Fruit fly (Drosophila melanogaster) whole organism, pupa: ENCODE results near the gene TRAM.

Experiments used
- EcR ChIP-seq: fragments of 200-800 bp; sonication (Bioruptor generic); optimal IDR thresholded peaks from 3 replicates; lab custom pipeline; 2019; ENCODE audit warnings: missing biosample characterization, missing genetic modification characterization, mild to moderate bottlenecking, moderate library complexity, missing genetic modification reagents
- gl ChIP-seq: fragments of 200-800 bp; sonication (Bioruptor generic); optimal IDR thresholded peaks from 2 replicates; lab custom pipeline; 2018; ENCODE audit warnings: missing biosample characterization, mild to moderate bottlenecking, missing genetic modification characterization
- rn ChIP-seq: fragments of 200-800 bp; sonication (Bioruptor generic); IDR thresholded peaks from 2 replicates; pipeline ENCODE4 v1.3.6; 2022; ENCODE audit warnings: missing biosample characterization, missing genetic modification characterization

DNA sequence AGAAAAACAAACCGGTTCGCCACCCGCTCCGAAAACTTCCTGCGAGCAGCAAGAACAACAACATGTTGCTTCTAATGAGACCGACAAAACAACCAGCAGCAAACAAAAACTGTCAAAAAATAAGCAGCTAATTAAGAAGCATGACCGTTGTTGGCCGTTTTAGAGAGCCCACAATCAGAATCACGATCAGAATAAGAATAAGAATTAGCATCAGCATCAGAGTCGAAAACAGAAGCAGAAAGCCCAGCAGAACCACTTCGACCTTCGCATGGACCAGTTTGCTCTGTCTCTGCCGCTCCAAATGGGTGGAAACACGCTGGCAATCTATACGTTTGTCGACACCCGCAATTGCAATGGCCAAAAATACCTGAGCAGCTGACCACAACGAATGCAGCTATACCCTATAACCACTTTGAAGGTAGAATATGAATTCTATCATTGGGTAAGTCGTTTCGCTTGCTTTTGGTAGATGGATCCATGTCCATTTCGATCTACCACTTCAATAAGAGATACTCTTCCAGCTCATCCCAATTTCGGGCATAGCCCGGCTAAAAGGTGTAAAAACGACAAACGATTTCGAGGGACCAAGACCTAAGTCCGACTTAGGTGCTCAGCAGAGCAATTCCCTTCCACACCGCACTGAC lies 35.5 kb upstream of the TRAM start:
- TF ChIP-seq gl (tag; lab: Kevin White, UChicago) (no peak), rn (GFP tag; lab: Robert Waterston, UW) (no peak), EcR (no peak)
